Fruit fly (Drosophila melanogaster) whole organism, embryonic: ENCODE measurements around the gene CG13476.
A peak's percentile ranks its signal among the peaks of the same experiment; 100 is the strongest.

Experiments
- B-H2 ChIP-seq: fragments of 200-800 bp; sonication (Bioruptor generic); optimal IDR thresholded peaks from 2 replicates; lab custom pipeline; 2018; ENCODE audit warnings: missing biosample characterization, mild to moderate bottlenecking, missing genetic modification characterization
- Blimp-1 ChIP-seq: fragments of 200-800 bp; sonication (Bioruptor generic); optimal IDR thresholded peaks from 3 replicates; lab custom pipeline; 2018; ENCODE audit warnings: missing biosample characterization, missing genetic modification characterization, mild to moderate bottlenecking, moderate library complexity, missing genetic modification reagents
- Bteb2 ChIP-seq: fragments of 200-800 bp; sonication (Bioruptor generic); optimal IDR thresholded peaks from 2 replicates; lab custom pipeline; 2016; ENCODE audit warnings: missing biosample characterization, missing genetic modification characterization
- CG10209 ChIP-seq: fragments of 200-800 bp; sonication (Bioruptor generic); optimal IDR thresholded peaks from 3 replicates; lab custom pipeline; 2017; ENCODE audit warnings: missing biosample characterization, mild to moderate bottlenecking, missing genetic modification characterization, missing genetic modification reagents
- CG10274 ChIP-seq: fragments of 200-800 bp; sonication (Bioruptor generic); optimal IDR thresholded peaks from 3 replicates; lab custom pipeline; 2017; ENCODE audit warnings: missing biosample characterization, mild to moderate bottlenecking, missing genetic modification characterization
- CG11085 ChIP-seq: fragments of 200-800 bp; sonication (Bioruptor generic); IDR thresholded peaks from 2 replicates; pipeline ENCODE4 v1.3.6; 2022; ENCODE audit warnings: missing biosample characterization, missing genetic modification characterization
- CG12071 ChIP-seq: fragments of 200-800 bp; sonication (Bioruptor generic); optimal IDR thresholded peaks from 3 replicates; lab custom pipeline; 2018; ENCODE audit warnings: missing biosample characterization, mild to moderate bottlenecking, missing genetic modification characterization
- CG12942 ChIP-seq: fragments of 200-800 bp; sonication (Bioruptor generic); optimal IDR thresholded peaks from 3 replicates; lab custom pipeline; 2016; ENCODE audit warnings: missing biosample characterization, missing genetic modification characterization
- CG14050 ChIP-seq: fragments of 200-800 bp; sonication (Bioruptor generic); IDR thresholded peaks from 3 replicates; pipeline ENCODE4 v1.3.6; 2022; ENCODE audit warnings: missing biosample characterization, missing genetic modification characterization
- CG1602 ChIP-seq: fragments of 200-800 bp; sonication (Bioruptor generic); optimal IDR thresholded peaks from 3 replicates; lab custom pipeline; 2016; ENCODE audit warnings: missing biosample characterization, missing genetic modification characterization
- CG17359 ChIP-seq: fragments of 200-800 bp; sonication (Bioruptor generic); optimal IDR thresholded peaks from 3 replicates; lab custom pipeline; 2018; ENCODE audit warnings: missing biosample characterization, mild to moderate bottlenecking, missing genetic modification characterization, moderate library complexity
- CG17568 ChIP-seq: fragments of 200-800 bp; sonication (Bioruptor generic); optimal IDR thresholded peaks from 2 replicates; lab custom pipeline; 2018; ENCODE audit warnings: missing biosample characterization, mild to moderate bottlenecking, missing genetic modification characterization, moderate library complexity
- CG1792 ChIP-seq: fragments of 200-800 bp; sonication (Bioruptor generic); optimal IDR thresholded peaks from 2 replicates; lab custom pipeline; 2016; ENCODE audit warnings: missing biosample characterization, missing genetic modification characterization
- CG2129 ChIP-seq: fragments of 200-800 bp; sonication (Bioruptor generic); IDR thresholded peaks from 2 replicates; pipeline ENCODE4 v1.3.6; 2022; ENCODE audit warnings: missing biosample characterization, missing genetic modification characterization; ENCODE audit not compliant: partially characterized antibody
- CG33557 ChIP-seq: fragments of 200-800 bp; sonication (Bioruptor generic); optimal IDR thresholded peaks from 2 replicates; lab custom pipeline; 2019; ENCODE audit warnings: missing biosample characterization, mild to moderate bottlenecking, missing genetic modification characterization, moderate library complexity
- CG7745 ChIP-seq: fragments of 200-800 bp; sonication (Bioruptor generic); optimal IDR thresholded peaks from 2 replicates; lab custom pipeline; 2018; ENCODE audit warnings: missing biosample characterization, mild to moderate bottlenecking, missing genetic modification characterization, moderate library complexity
- CG7786 ChIP-seq: fragments of 200-800 bp; sonication (Bioruptor generic); optimal IDR thresholded peaks from 2 replicates; lab custom pipeline; 2016; ENCODE audit warnings: missing biosample characterization, missing genetic modification characterization
- CG7987 ChIP-seq: fragments of 200-800 bp; sonication (Bioruptor generic); optimal IDR thresholded peaks from 2 replicates; lab custom pipeline; 2018; ENCODE audit warnings: missing biosample characterization, mild to moderate bottlenecking, missing genetic modification characterization, moderate library complexity
- CG8281 ChIP-seq: fragments of 200-800 bp; sonication (Bioruptor generic); optimal IDR thresholded peaks from 2 replicates; lab custom pipeline; 2018; ENCODE audit warnings: missing biosample characterization, mild to moderate bottlenecking, missing genetic modification characterization, moderate library complexity
- CG9817 ChIP-seq: fragments of 200-800 bp; sonication (Bioruptor generic); optimal IDR thresholded peaks from 2 replicates; lab custom pipeline; 2018; ENCODE audit warnings: missing biosample characterization, mild to moderate bottlenecking, missing genetic modification characterization, moderate library complexity
- CTCF ChIP-seq: fragments of 200-800 bp; sonication (Bioruptor generic); optimal IDR thresholded peaks from 2 replicates; lab custom pipeline; 2017; ENCODE audit warnings: missing biosample characterization, mild to moderate bottlenecking, missing genetic modification characterization, moderate library complexity
- Dbx ChIP-seq: fragments of 200-800 bp; sonication (Bioruptor generic); IDR thresholded peaks from 3 replicates; pipeline ENCODE4 v1.3.6; 2022; ENCODE audit warnings: missing biosample characterization, missing genetic modification characterization
- Deaf1 ChIP-seq: fragments of 200-800 bp; optimal IDR thresholded peaks from 3 replicates; lab custom pipeline; 2019; ENCODE audit warnings: missing biosample characterization, mild to moderate bottlenecking, missing genetic modification characterization, moderate library complexity
- Dip3 ChIP-seq: fragments of 200-800 bp; sonication (Bioruptor generic); optimal IDR thresholded peaks from 3 replicates; lab custom pipeline; 2016; ENCODE audit warnings: missing biosample characterization, missing genetic modification characterization
- Fer1 ChIP-seq: fragments of 200-800 bp; sonication (Bioruptor generic); optimal IDR thresholded peaks from 2 replicates; lab custom pipeline; 2017; ENCODE audit warnings: missing biosample characterization, mild to moderate bottlenecking, missing genetic modification characterization
- Gug ChIP-seq: fragments of 200-800 bp; sonication (Bioruptor generic); IDR thresholded peaks from 4 replicates; pipeline ENCODE4 v1.3.6; 2022; ENCODE audit warnings: missing biosample characterization, missing genetic modification characterization
- H15 ChIP-seq: fragments of 200-800 bp; sonication (Bioruptor generic); IDR thresholded peaks from 3 replicates; pipeline ENCODE4 v1.3.6; 2022; ENCODE audit warnings: missing biosample characterization, missing genetic modification characterization
- HLH54F ChIP-seq: fragments of 200-800 bp; sonication (Bioruptor generic); optimal IDR thresholded peaks from 3 replicates; lab custom pipeline; 2016; ENCODE audit warnings: missing biosample characterization, missing genetic modification characterization
- Med ChIP-seq: fragments of 200-800 bp; sonication (Bioruptor generic); peaks from one replicate; lab custom pipeline; 2016; ENCODE audit warnings: missing biosample characterization, missing genetic modification characterization, mild to moderate bottlenecking, inconsistent platforms, moderate library complexity
- NFAT ChIP-seq: fragments of 200-800 bp; sonication (Bioruptor generic); IDR thresholded peaks from 2 replicates; pipeline ENCODE4 v1.3.6; 2022; ENCODE audit warnings: missing biosample characterization, missing genetic modification characterization
- NK7.1 ChIP-seq: fragments of 200-800 bp; sonication (Bioruptor generic); optimal IDR thresholded peaks from 3 replicates; lab custom pipeline; 2016; ENCODE audit warnings: missing biosample characterization, missing genetic modification characterization
- Rfx ChIP-seq: fragments of 200-800 bp; sonication (Bioruptor generic); IDR thresholded peaks from 2 replicates; pipeline ENCODE4 v1.3.6; 2022; ENCODE audit warnings: missing biosample characterization, missing genetic modification characterization
- Xbp1 ChIP-seq: fragments of 200-800 bp; sonication (Bioruptor generic); optimal IDR thresholded peaks from 3 replicates; lab custom pipeline; 2016; ENCODE audit warnings: missing biosample characterization, mild to moderate bottlenecking, missing genetic modification characterization
- Xrp1 ChIP-seq: fragments of 200-800 bp; sonication (Bioruptor generic); IDR thresholded peaks from 2 replicates; pipeline ENCODE4 v1.3.6; 2022; ENCODE audit warnings: missing biosample characterization, missing genetic modification characterization
- caup ChIP-seq: fragments of 200-800 bp; sonication (Bioruptor generic); optimal IDR thresholded peaks from 3 replicates; lab custom pipeline; 2017; ENCODE audit warnings: missing biosample characterization, mild to moderate bottlenecking, missing genetic modification characterization, moderate library complexity; ENCODE audit not compliant: severe bottlenecking
- ci ChIP-seq: fragments of 200-800 bp; sonication (Bioruptor generic); IDR thresholded peaks from 3 replicates; pipeline ENCODE4 v1.3.6; 2022; ENCODE audit warnings: missing biosample characterization, missing genetic modification characterization
- dpn ChIP-seq, 2 experiments: fragments of 200-800 bp; sonication (Bioruptor generic); optimal IDR thresholded peaks; 3 replicates each; lab custom pipeline; 2016; ENCODE audit warnings: missing biosample characterization in 2 of 2, missing genetic modification characterization in 2 of 2
- gro ChIP-seq: fragments of 200-800 bp; sonication (Bioruptor generic); optimal IDR thresholded peaks from 2 replicates; lab custom pipeline; 2016; ENCODE audit warnings: missing biosample characterization, missing genetic modification characterization
- her ChIP-seq: fragments of 200-800 bp; sonication (Bioruptor generic); optimal IDR thresholded peaks from 2 replicates; lab custom pipeline; 2016; ENCODE audit warnings: missing biosample characterization, missing genetic modification characterization
- hkb ChIP-seq, 2 experiments: fragments of 200-800 bp in 1 of 2; fragments of >200 bp in 1 of 2; sonication (Bioruptor generic) in 1 of 2; IDR thresholded peaks in 1 of 2; optimal IDR thresholded peaks in 1 of 2; 2 replicates each; pipeline versions ENCODE4 v1.3.6 to Lab custom; 2017 to 2022; ENCODE audit warnings: missing biosample characterization in 1 of 2, missing genetic modification characterization in 1 of 2
- jigr1 ChIP-seq: fragments of 200-800 bp; sonication (Bioruptor generic); IDR thresholded peaks from 3 replicates; pipeline ENCODE4 v1.3.6; 2022; ENCODE audit warnings: missing biosample characterization, missing genetic modification characterization
- lab ChIP-seq: fragments of 200-800 bp; sonication (Bioruptor generic); optimal IDR thresholded peaks from 3 replicates; lab custom pipeline; 2017; ENCODE audit warnings: missing biosample characterization, missing genetic modification characterization, mild to moderate bottlenecking, moderate library complexity, missing genetic modification reagents
- lmd ChIP-seq: fragments of 200-800 bp; sonication (Bioruptor generic); IDR thresholded peaks from 2 replicates; pipeline ENCODE4 v1.3.6; 2022; ENCODE audit warnings: missing biosample characterization, missing genetic modification characterization
- luna ChIP-seq: fragments of 200-800 bp; sonication (Bioruptor generic); optimal IDR thresholded peaks from 2 replicates; lab custom pipeline; 2016; ENCODE audit warnings: missing biosample characterization, missing genetic modification characterization
- pb ChIP-seq: fragments of 200-800 bp; sonication (Bioruptor generic); optimal IDR thresholded peaks from 3 replicates; lab custom pipeline; 2016; ENCODE audit warnings: missing biosample characterization, missing genetic modification characterization
- pum ChIP-seq: fragments of 200-800 bp; sonication (Bioruptor generic); optimal IDR thresholded peaks from 2 replicates; lab custom pipeline; 2016; ENCODE audit warnings: missing biosample characterization, missing genetic modification characterization
- sens ChIP-seq: fragments of 200-800 bp; sonication (Bioruptor generic); peaks from one replicate; lab custom pipeline; 2016; ENCODE audit warnings: missing biosample characterization, missing genetic modification characterization
- sob ChIP-seq: fragments of 200-800 bp; sonication (Bioruptor generic); IDR thresholded peaks from 2 replicates; pipeline ENCODE4 v1.3.6; 2022; ENCODE audit warnings: missing biosample characterization, missing genetic modification characterization
- sr ChIP-seq: fragments of 200-800 bp; sonication (Bioruptor generic); IDR thresholded peaks from 3 replicates; pipeline ENCODE4 v1.3.6; 2022; ENCODE audit warnings: missing biosample characterization, missing genetic modification characterization
- vfl ChIP-seq: fragments of 200-800 bp; sonication (Bioruptor generic); optimal IDR thresholded peaks from 2 replicates; lab custom pipeline; 2016; ENCODE audit warnings: missing biosample characterization, missing genetic modification characterization
- vnd ChIP-seq: fragments of 200-800 bp; sonication (Bioruptor generic); IDR thresholded peaks from 3 replicates; pipeline ENCODE4 v1.3.6; 2022; ENCODE audit warnings: missing biosample characterization, missing genetic modification characterization; ENCODE audit not compliant: partially characterized antibody

Gene CG13476

DNA sequence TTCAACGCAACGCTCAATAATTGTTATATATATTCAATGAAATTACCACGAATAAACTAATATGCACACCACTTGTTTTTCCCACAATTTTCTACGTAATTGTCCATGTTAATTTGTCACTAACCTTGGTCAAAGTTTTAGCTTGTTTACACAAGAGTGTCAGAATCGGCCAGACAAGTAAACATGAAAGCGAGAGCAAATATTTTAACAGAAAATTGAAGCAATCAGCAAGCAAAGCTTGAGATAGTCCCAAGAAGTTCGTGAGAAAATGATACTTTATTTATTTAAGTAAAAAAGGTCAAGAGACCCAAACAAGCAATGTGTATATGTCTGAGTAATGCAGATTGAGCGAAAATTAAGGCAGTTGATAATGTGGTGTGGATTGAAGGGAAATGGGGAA lies 2.8 kb downstream of the CG13476 start (continued):
- TF ChIP-seq CG7987 (GFP tag; lab: Kevin White, UChicago) (peak; percentile 69), Blimp-1 (GFP tag; lab: Kevin White, UChicago) (peak; percentile 64), sens (GFP tag; lab: Kevin White, UChicago) (peak; percentile 90), CG1792 (GFP tag; lab: Kevin White, UChicago) (peak; percentile 74), ci (GFP tag; lab: Robert Waterston, UW) (0 out of 3 replicates have a peak, but pooled peaks have one; percentile 43), sob (no peak; the same call in 1 of the 2 replicates), her (peak; percentile 32), lmd (GFP tag; lab: Robert Waterston, UW) (no peak), CG12071 (GFP tag; lab: Kevin White, UChicago) (peak; percentile 76), sr (GFP tag; lab: Robert Waterston, UW) (no peak), CG7786 (peak; percentile 5), CG17568 (peak; percentile 59), HLH54F (peak; percentile 23), dpn (GFP tag; optimal IDR thresholded peaks at IDR 0.05; lab: Kevin White, UChicago) (peak in 1 of 2 experiments; percentile 38), CG14050 (GFP tag; lab: Robert Waterston, UW) (no peak), pb (GFP tag; lab: Kevin White, UChicago) (no peak), Xbp1 (no peak), lab (GFP tag; lab: Kevin White, UChicago) (peak; percentile 83), CG7745 (tag; lab: Kevin White, UChicago) (no peak), CG17359 (tag; lab: Kevin White, UChicago) (peak; percentile 64), CG10274 (GFP tag; lab: Kevin White, UChicago) (peak; percentile 1), Deaf1 (no peak), pum (peak; percentile 0), gro (GFP tag; lab: Kevin White, UChicago) (peak; percentile 48), Fer1 (peak; percentile 64), luna (peak; percentile 5), NFAT (no peak), Xrp1 (GFP tag; lab: Robert Waterston, UW) (peak; percentile 52), CG2129 (GFP tag; lab: Robert Waterston, UW) (no peak), Gug (GFP tag; lab: Robert Waterston, UW) (no peak), Dip3 (peak; percentile 12), CG9817 (peak; percentile 25), CG11085 (peak; percentile 37; the same call in 1 of the 2 replicates), CG1602 (GFP tag; lab: Kevin White, UChicago) (no peak), CG33557 (GFP tag; lab: Kevin White, UChicago) (no peak), Rfx (GFP tag; lab: Robert Waterston, UW) (peak; percentile 45; the same call in 1 of the 2 replicates), Bteb2 (GFP tag; lab: Kevin White, UChicago) (no peak), vnd (GFP tag; lab: Robert Waterston, UW) (no peak), vfl (peak; percentile 5), H15 (GFP tag; lab: Robert Waterston, UW) (no peak), CTCF (no peak), Dbx (GFP tag; lab: Robert Waterston, UW) (no peak), hkb (optimal IDR thresholded peaks at IDR 0.05; lab: Kevin White, UChicago) (no peak), hkb (GFP tag; IDR thresholded peaks at IDR 0.05; lab: Robert Waterston, UW) (peak; percentile 68), CG10209 (GFP tag; lab: Kevin White, UChicago) (peak; percentile 56), jigr1 (no peak), caup (peak; percentile 59), CG12942 (peak; percentile 39), NK7.1 (peak; percentile 51), Med (GFP tag; lab: Kevin White, UChicago) (no peak), CG8281 (tag; lab: Kevin White, UChicago) (peak; percentile 37), B-H2 (GFP tag; lab: Kevin White, UChicago) (peak; percentile 36)
